Worm (Caenorhabditis elegans) whole organism, young adult: Measurements from ENCODE around the gene M03C11.6.

ENCODE experiments used
- K11D2.4 ChIP-seq: fragments of 200-800 bp; sonication (Bioruptor generic); IDR thresholded peaks from 2 replicates; pipeline ENCODE4 v1.3.6; 2022; ENCODE audit warnings: missing genetic modification reagents, missing genetic modification characterization, missing compliant biosample characterization
- sea-2 ChIP-seq: fragments of 200-800 bp; sonication (Bioruptor generic); IDR thresholded peaks from 2 replicates; pipeline ENCODE4 v1.3.6; 2022; ENCODE audit warnings: missing genetic modification characterization, missing compliant biosample characterization
- snpc-4 ChIP-seq, 5 experiments: fragments of 150-350 bp in 1 of 5; sonication (generic microtip) in 4 of 5; optimal IDR thresholded peaks; 2 replicates each; lab custom pipeline; 2014 to 2018; ENCODE audit warnings: missing genetic modification characterization in 5 of 5, missing biosample characterization in 3 of 5, antibody characterized with exemption in 2 of 5, mild to moderate bottlenecking in 2 of 5, missing compliant biosample characterization in 2 of 5, missing genotype in 2 of 5, moderate library complexity in 2 of 5, missing genetic modification reagents in 1 of 5
- unc-130 ChIP-seq: sonication (generic microtip); optimal IDR thresholded peaks from 2 replicates; lab custom pipeline; 2016; ENCODE audit warnings: missing genetic modification reagents, missing genetic modification characterization, missing compliant biosample characterization
- ztf-28 ChIP-seq: fragments of 200-800 bp; sonication (Bioruptor generic); IDR thresholded peaks from 2 replicates; pipeline ENCODE4 v1.3.6; 2022; ENCODE audit warnings: missing genetic modification reagents, missing genetic modification characterization, missing compliant biosample characterization

DNA sequence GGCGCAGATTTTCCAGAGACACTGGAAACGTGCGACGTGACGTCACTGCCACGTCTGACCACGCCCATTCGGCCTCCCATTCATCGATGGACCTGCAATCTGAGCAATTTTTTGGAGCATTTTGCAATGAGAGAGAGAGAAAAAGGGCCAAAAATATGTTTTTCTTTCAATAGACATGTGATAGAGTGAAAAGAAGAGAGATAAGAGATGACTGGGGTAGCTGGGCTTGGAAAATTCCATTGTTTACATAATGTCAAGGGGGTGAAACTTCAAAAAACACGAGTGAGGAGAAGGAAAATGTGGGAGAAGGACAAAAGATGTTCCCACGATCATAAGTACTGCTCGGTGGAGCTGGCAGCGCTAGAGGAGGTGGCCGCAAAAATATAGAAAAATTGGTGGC is 27.8 kb downstream of the M03C11.6 start, which contains the start of gene M03C11.1:
- TF ChIP-seq K11D2.4 (no peak), ztf-28 (GFP tag; lab: Robert Waterston, UW) (no peak), unc-130 (GFP tag; lab: Kevin White, UChicago) (no peak), snpc-4 (GFP tag; optimal IDR thresholded peaks at IDR 0.05; lab: Kevin White, UChicago) (no peak), snpc-4 (tag; optimal IDR thresholded peaks at IDR 0.05; lab: Kevin White, UChicago) (no peak), sea-2 (GFP tag; lab: Robert Waterston, UW) (no peak)
